Worm (Caenorhabditis elegans) whole organism, mixed stage, embryonic: ENCODE data around the gene C07E3.4.

ENCODE experiments used
- M03D4.4 ChIP-seq: sonication (generic microtip); optimal IDR thresholded peaks from 2 replicates; lab custom pipeline; 2017; ENCODE audit warnings: mild to moderate bottlenecking, missing genetic modification characterization, missing compliant biosample characterization
- bed-3 ChIP-seq: fragments of 200-800 bp; sonication (Bioruptor generic); optimal IDR thresholded peaks from 3 replicates; lab custom pipeline; 2018; ENCODE audit warnings: mild to moderate bottlenecking, missing genetic modification characterization, moderate library complexity, missing compliant biosample characterization
- blmp-1 ChIP-seq: fragments of 150-350 bp; optimal IDR thresholded peaks from 2 replicates; lab custom pipeline; 2014; ENCODE audit warnings: missing biosample characterization, missing genetic modification characterization
- ceh-39 ChIP-seq: fragments of 150-350 bp; optimal IDR thresholded peaks from 2 replicates; lab custom pipeline; 2014; ENCODE audit warnings: missing biosample characterization, missing genetic modification characterization
- ceh-43 ChIP-seq: fragments of 200-800 bp; sonication (Bioruptor generic); optimal IDR thresholded peaks from 2 replicates; lab custom pipeline; 2018; ENCODE audit warnings: mild to moderate bottlenecking, missing genetic modification characterization, moderate library complexity, missing compliant biosample characterization
- ceh-83 ChIP-seq: fragments of 200-800 bp; sonication (Bioruptor generic); optimal IDR thresholded peaks from 2 replicates; lab custom pipeline; 2018; ENCODE audit warnings: mild to moderate bottlenecking, missing genetic modification characterization, missing compliant biosample characterization
- ces-1 ChIP-seq: fragments of 150-350 bp; optimal IDR thresholded peaks from 2 replicates; lab custom pipeline; 2014; ENCODE audit warnings: missing biosample characterization, missing genetic modification reagents, missing genetic modification characterization
- cnd-1 ChIP-seq: fragments of 200-800 bp; sonication (Bioruptor generic); optimal IDR thresholded peaks from 2 replicates; lab custom pipeline; 2018; ENCODE audit warnings: mild to moderate bottlenecking, missing genetic modification characterization, missing compliant biosample characterization
- drap-1 ChIP-seq: fragments of 200-800 bp; sonication (Bioruptor generic); optimal IDR thresholded peaks from 3 replicates; lab custom pipeline; 2018; ENCODE audit warnings: mild to moderate bottlenecking, missing genetic modification characterization, missing compliant biosample characterization
- elt-1 ChIP-seq: sonication (generic microtip); optimal IDR thresholded peaks from 2 replicates; lab custom pipeline; 2017; ENCODE audit warnings: missing genetic modification characterization, mild to moderate bottlenecking, missing compliant biosample characterization, antibody characterized with exemption, moderate library complexity, borderline replicate concordance; ENCODE audit not compliant: insufficient read depth
- flh-1 ChIP-seq: fragments of 200-800 bp; sonication (Bioruptor generic); optimal IDR thresholded peaks from 2 replicates; lab custom pipeline; 2018; ENCODE audit warnings: mild to moderate bottlenecking, missing genetic modification characterization, moderate library complexity, missing compliant biosample characterization
- hlh-1 ChIP-seq: fragments of 150-350 bp; optimal IDR thresholded peaks from 2 replicates; lab custom pipeline; 2014; ENCODE audit warnings: missing biosample characterization, missing genetic modification reagents, missing genetic modification characterization
- lin-13 ChIP-seq: fragments of 150-350 bp; optimal IDR thresholded peaks from 2 replicates; lab custom pipeline; 2014; ENCODE audit warnings: missing biosample characterization, missing genetic modification characterization
- lin-32 ChIP-seq: fragments of 200-800 bp; sonication (Bioruptor generic); optimal IDR thresholded peaks from 2 replicates; lab custom pipeline; 2018; ENCODE audit warnings: mild to moderate bottlenecking, missing genetic modification characterization, missing compliant biosample characterization
- lsy-2 ChIP-seq: fragments of 150-350 bp; optimal IDR thresholded peaks from 2 replicates; lab custom pipeline; 2014; ENCODE audit warnings: missing biosample characterization, missing genetic modification characterization
- mab-5 ChIP-seq: fragments of 150-350 bp; optimal IDR thresholded peaks from 2 replicates; lab custom pipeline; 2014; ENCODE audit warnings: missing biosample characterization, missing genetic modification characterization
- mep-1 ChIP-seq: fragments of 150-350 bp; optimal IDR thresholded peaks from 2 replicates; lab custom pipeline; 2017; ENCODE audit warnings: missing biosample characterization, missing genetic modification reagents, missing genetic modification characterization, inconsistent platforms
- mls-2 ChIP-seq: sonication (generic microtip); optimal IDR thresholded peaks from 2 replicates; lab custom pipeline; 2016; ENCODE audit warnings: mild to moderate bottlenecking, missing genetic modification characterization, moderate library complexity, missing compliant biosample characterization
- nhr-12 ChIP-seq: fragments of 150-350 bp; optimal IDR thresholded peaks from 2 replicates; lab custom pipeline; 2014; ENCODE audit warnings: missing biosample characterization, missing genetic modification characterization
- nhr-2 ChIP-seq: fragments of 150-350 bp; optimal IDR thresholded peaks from 2 replicates; lab custom pipeline; 2014; ENCODE audit warnings: missing biosample characterization, missing genetic modification characterization
- nhr-237 ChIP-seq: fragments of 150-350 bp; optimal IDR thresholded peaks from 2 replicates; lab custom pipeline; 2014; ENCODE audit warnings: missing biosample characterization, missing genetic modification characterization
- nhr-28 ChIP-seq: fragments of 150-350 bp; optimal IDR thresholded peaks from 2 replicates; lab custom pipeline; 2014; ENCODE audit warnings: missing biosample characterization, missing genetic modification characterization
- nhr-76 ChIP-seq: sonication (generic microtip); optimal IDR thresholded peaks from 2 replicates; lab custom pipeline; 2017; ENCODE audit warnings: missing biosample characterization, missing genetic modification characterization
- pha-4 ChIP-seq: fragments of 150-350 bp; optimal IDR thresholded peaks from 2 replicates; lab custom pipeline; 2018; ENCODE audit warnings: missing biosample characterization, missing genetic modification reagents, missing genetic modification characterization
- sem-2 ChIP-seq: fragments of 200-800 bp; sonication (Bioruptor generic); optimal IDR thresholded peaks from 2 replicates; lab custom pipeline; 2018; ENCODE audit warnings: mild to moderate bottlenecking, missing genetic modification characterization, missing compliant biosample characterization
- snpc-4 ChIP-seq: fragments of 150-350 bp; optimal IDR thresholded peaks from 2 replicates; lab custom pipeline; 2014; ENCODE audit warnings: missing biosample characterization, missing genetic modification characterization
- sptf-1 ChIP-seq: sonication (generic microtip); optimal IDR thresholded peaks from 2 replicates; lab custom pipeline; 2017; ENCODE audit warnings: mild to moderate bottlenecking, missing genetic modification characterization, moderate library complexity, missing compliant biosample characterization
- tbx-8 ChIP-seq: fragments of 200-800 bp; sonication (Bioruptor generic); optimal IDR thresholded peaks from 2 replicates; lab custom pipeline; 2018; ENCODE audit warnings: mild to moderate bottlenecking, missing genetic modification characterization, moderate library complexity, missing compliant biosample characterization
- unc-120 ChIP-seq: sonication (generic microtip); optimal IDR thresholded peaks from 2 replicates; lab custom pipeline; 2017; ENCODE audit warnings: missing genetic modification characterization, missing compliant biosample characterization; ENCODE audit not compliant: poor library complexity, severe bottlenecking
- unc-39 ChIP-seq: fragments of 150-350 bp; optimal IDR thresholded peaks from 2 replicates; lab custom pipeline; 2014; ENCODE audit warnings: missing biosample characterization, missing genetic modification characterization
- unc-62 ChIP-seq: fragments of 150-350 bp; optimal IDR thresholded peaks from 2 replicates; lab custom pipeline; 2014; ENCODE audit warnings: missing biosample characterization, missing genetic modification reagents, missing genetic modification characterization
- zip-8 ChIP-seq: fragments of 150-350 bp; optimal IDR thresholded peaks from 2 replicates; lab custom pipeline; 2014; ENCODE audit warnings: missing biosample characterization, missing genetic modification characterization
- ztf-11 ChIP-seq: fragments of 150-350 bp; optimal IDR thresholded peaks from 2 replicates; lab custom pipeline; 2014; ENCODE audit warnings: missing biosample characterization, missing genetic modification characterization

The C07E3.4 gene

ce11 chrII:10360487-10360886 is at the start of gene C07E3.4:
TSS of gene C07E3.4 (plus strand) at chrII:10360787.
- no peak for TF ChIP-seq lsy-2 (tag; lab: Kevin White, UChicago)
- TF ChIP-seq drap-1 (GFP tag; lab: Kevin White, UChicago), result no peak
- no peak for TF ChIP-seq cnd-1 (tag; lab: Kevin White, UChicago)
- TF ChIP-seq ceh-83 (GFP tag; lab: Kevin White, UChicago), result no peak
- TF ChIP-seq mab-5 (tag; lab: Kevin White, UChicago), result no peak
- no peak for TF ChIP-seq nhr-237 (tag; lab: Kevin White, UChicago)
- TF ChIP-seq blmp-1 (tag; lab: Kevin White, UChicago), result no peak
- TF ChIP-seq nhr-12 (tag; lab: Kevin White, UChicago), result no peak

DNA sequence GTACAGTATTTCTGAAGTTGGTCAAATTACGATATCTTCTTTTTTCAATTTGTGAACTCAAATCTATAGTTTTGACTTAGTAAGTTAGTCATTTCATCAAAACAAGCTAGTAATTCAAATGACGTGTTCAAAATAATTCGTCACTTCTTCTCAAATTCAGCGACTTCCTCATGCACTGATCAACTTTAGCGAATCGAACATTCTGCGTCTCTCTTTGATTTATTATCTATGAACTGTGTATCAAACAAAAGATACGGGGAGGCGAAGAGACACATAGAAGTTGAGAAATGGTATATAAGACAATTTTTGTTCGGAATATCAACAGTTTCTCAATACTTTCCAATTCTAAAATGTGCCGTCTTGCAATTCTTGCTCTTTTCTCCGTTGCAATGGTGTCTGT is 48.6 kb upstream of the C07E3.4 start, which contains the start of gene srlf-34:
srlf-34 (plus strand) TSS at position 321 of the 400 bp plus-strand sequence.
- no peak for TF ChIP-seq mls-2
- no peak for TF ChIP-seq ceh-43
- no peak for TF ChIP-seq unc-62 (GFP tag; lab: Kevin White, UChicago)
- no peak for TF ChIP-seq ztf-11 (tag; lab: Kevin White, UChicago)
- no peak for TF ChIP-seq cnd-1 (tag; lab: Kevin White, UChicago)
- no peak for TF ChIP-seq nhr-76 (tag; lab: Kevin White, UChicago)
- no peak for TF ChIP-seq elt-1 (tag; lab: Kevin White, UChicago)

ce11 chrII:10315252-10315651 is 45.3 kb upstream of the C07E3.4 start, which contains the start of gene idpp-8:
TSS of gene idpp-8 (plus strand) at chrII:10315552.
- TF ChIP-seq hlh-1 (tag; lab: Kevin White, UChicago) (no peak), snpc-4 (tag; lab: Kevin White, UChicago) (no peak), ceh-43 (no peak)

ce11 chrII:10316119-10316518 is 44.5 kb upstream of the C07E3.4 start, which contains the start of gene gcy-5:
TSS of gene gcy-5 (minus strand) at chrII:10316219.
- no peak for TF ChIP-seq unc-120 (tag; lab: Kevin White, UChicago)
- TF ChIP-seq ceh-43, result no peak
- TF ChIP-seq lin-32 (GFP tag; lab: Kevin White, UChicago), result no peak
- no peak for TF ChIP-seq pha-4 (tag; lab: Kevin White, UChicago)
- TF ChIP-seq bed-3 (GFP tag; lab: Kevin White, UChicago), result no peak
- no peak for TF ChIP-seq mab-5 (tag; lab: Kevin White, UChicago)
- TF ChIP-seq nhr-12 (tag; lab: Kevin White, UChicago), result no peak
- TF ChIP-seq nhr-28 (tag; lab: Kevin White, UChicago), result no peak
- TF ChIP-seq mls-2, result no peak
- no peak for TF ChIP-seq blmp-1 (tag; lab: Kevin White, UChicago)
- TF ChIP-seq ceh-39 (tag; lab: Kevin White, UChicago), result no peak
- no peak for TF ChIP-seq ces-1 (GFP tag; lab: Kevin White, UChicago)
- TF ChIP-seq nhr-76 (tag; lab: Kevin White, UChicago), result no peak

ce11 chrII:10317007-10317406 is 43.6 kb upstream of the C07E3.4 start, which contains the start of gene M02G9.4:
TSS of gene M02G9.4 (plus strand) at chrII:10317307.
- TF ChIP-seq M03D4.4 (tag; lab: Kevin White, UChicago) (no peak), nhr-12 (tag; lab: Kevin White, UChicago) (no peak), nhr-76 (tag; lab: Kevin White, UChicago) (no peak), cnd-1 (tag; lab: Kevin White, UChicago) (no peak), ceh-39 (tag; lab: Kevin White, UChicago) (no peak), sem-2 (GFP tag; lab: Kevin White, UChicago) (no peak), lin-32 (GFP tag; lab: Kevin White, UChicago) (no peak), ceh-43 (no peak), blmp-1 (tag; lab: Kevin White, UChicago) (no peak), tbx-8 (GFP tag; lab: Kevin White, UChicago) (no peak), unc-39 (no peak), ces-1 (GFP tag; lab: Kevin White, UChicago) (no peak), bed-3 (GFP tag; lab: Kevin White, UChicago) (no peak), mls-2 (no peak), ztf-11 (tag; lab: Kevin White, UChicago) (no peak), nhr-28 (tag; lab: Kevin White, UChicago) (no peak), mab-5 (tag; lab: Kevin White, UChicago) (no peak), zip-8 (no peak)

DNA sequence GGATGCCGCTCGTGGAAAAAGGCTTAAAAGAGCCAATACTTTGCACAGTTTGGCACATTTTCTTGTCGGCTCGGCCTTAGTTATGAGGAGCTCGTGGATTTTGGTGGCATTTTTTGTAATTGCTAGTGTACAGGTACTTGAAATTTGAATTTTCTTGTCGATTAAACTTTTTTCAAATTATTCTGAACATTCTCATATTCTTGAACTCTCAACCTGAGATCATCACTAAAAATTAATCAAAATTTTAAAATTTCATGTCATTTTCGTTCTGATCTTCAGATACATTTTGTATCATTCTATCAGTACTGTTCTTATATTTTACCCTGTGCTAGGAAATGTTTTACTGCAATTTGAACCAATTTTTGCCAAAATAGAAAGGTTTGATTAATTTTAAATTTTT is 39.2 kb upstream of the C07E3.4 start, which contains the start of gene idpp-4:
idpp-4 (plus strand) TSS at position 51 of the 400 bp plus-strand sequence.
- TF ChIP-seq sptf-1 (tag; lab: Kevin White, UChicago) (no peak), zip-8 (no peak), nhr-2 (tag; lab: Kevin White, UChicago) (no peak), lin-13 (no peak), mep-1 (tag; lab: Kevin White, UChicago) (no peak), flh-1 (no peak), sem-2 (GFP tag; lab: Kevin White, UChicago) (no peak), nhr-237 (tag; lab: Kevin White, UChicago) (no peak), snpc-4 (tag; lab: Kevin White, UChicago) (no peak), bed-3 (GFP tag; lab: Kevin White, UChicago) (no peak)
